Worm (Caenorhabditis elegans): ENCODE data around the gene efl-2.
A peak's percentile ranks its signal among the peaks of the same experiment; 100 is the strongest.

The efl-2 gene

DNA sequence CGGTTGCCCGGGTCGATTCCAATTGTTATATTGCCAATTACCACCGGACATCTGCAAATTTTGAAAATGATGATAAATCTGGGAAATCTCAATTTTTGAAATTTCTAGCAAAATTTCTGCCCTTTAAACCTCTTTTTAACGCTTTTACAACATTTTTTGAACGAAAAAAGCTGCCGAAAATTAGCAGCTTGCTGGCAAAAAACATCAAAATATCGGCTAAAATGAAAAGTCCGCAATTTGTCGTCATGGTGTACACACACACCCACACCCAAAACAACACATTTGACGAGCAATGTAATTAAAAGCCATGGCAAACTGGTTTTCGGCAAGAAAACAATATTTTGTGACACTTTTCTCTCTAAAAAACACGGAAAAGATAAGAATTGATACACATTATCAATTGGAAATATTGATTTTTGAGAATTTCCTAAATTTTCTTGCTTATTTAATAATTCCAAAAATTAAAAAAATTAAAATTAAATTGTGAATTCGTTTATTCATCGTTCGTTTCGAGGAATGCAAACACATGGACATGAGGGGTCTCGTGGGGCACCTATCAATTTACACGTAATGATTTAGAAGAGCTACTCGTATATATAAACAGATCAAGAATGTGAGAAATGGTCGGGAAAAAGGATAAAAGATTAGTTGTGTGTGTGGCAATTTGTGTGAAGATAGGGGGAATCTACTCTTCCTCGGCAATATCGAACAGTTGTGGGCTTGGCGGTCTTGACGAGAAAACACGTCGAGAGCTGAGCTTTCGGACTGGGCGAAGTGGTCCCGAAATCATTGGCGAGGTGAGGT is 54.9 kb downstream of the efl-2 start, which contains the start of gene pqn-27 (continued):
- TF ChIP-seq ceh-79 (tag; optimal IDR thresholded peaks at IDR 0.05) (no peak), lin-26 (GFP tag; IDR thresholded peaks at IDR 0.05) (no peak), somi-1 (GFP tag; optimal IDR thresholded peaks at IDR 0.05) (peak; percentile 58), mcd-1 (GFP tag; IDR thresholded peaks at IDR 0.05) (peak; percentile 54), sdz-38 (tag; optimal IDR thresholded peaks at IDR 0.05) (no peak), nhr-179 (tag; optimal IDR thresholded peaks at IDR 0.05) (no peak), nhr-80 (tag; optimal IDR thresholded peaks at IDR 0.05) (peak; percentile 36), ama-1 (optimal IDR thresholded peaks at IDR 0.05) (peak; percentile 97), ama-1 (GFP tag; optimal IDR thresholded peaks at IDR 0.05) (peak in 1 of 2 experiments; percentile 39), nfyb-1 (GFP tag; IDR thresholded peaks at IDR 0.05) (peak; percentile 63), Y95B8A.8 (GFP tag; IDR thresholded peaks at IDR 0.05) (peak; percentile 66; the same call in 1 of the 2 replicates), rec-8 (tag; optimal IDR thresholded peaks at IDR 0.05) (no peak), lin-54 (GFP tag; optimal IDR thresholded peaks at IDR 0.05) (peak; percentile 16), mes-4 (tag; optimal IDR thresholded peaks at IDR 0.05) (no peak), tbp1 (GFP tag; optimal IDR thresholded peaks at IDR 0.05) (peak; percentile 48), dpl-1 (GFP tag; optimal IDR thresholded peaks at IDR 0.05) (no peak), efl-1 (GFP tag; optimal IDR thresholded peaks at IDR 0.05) (no peak), F37B4.10 (GFP tag; IDR thresholded peaks at IDR 0.05) (no peak), gei-17 (GFP tag; optimal IDR thresholded peaks at IDR 0.05) (peak; percentile 40)

All from whole organism, young adult.